Worm (Caenorhabditis elegans) whole organism, late embryonic: ENCODE results near the gene B0244.16.

ENCODE experiments used
- ama-1 ChIP-seq: fragments of 150-350 bp; optimal IDR thresholded peaks from 2 replicates; lab custom pipeline; 2014
- elt-4 ChIP-seq: sonication (generic microtip); optimal IDR thresholded peaks from 2 replicates; lab custom pipeline; 2016; ENCODE audit warnings: missing genetic modification characterization, missing compliant biosample characterization
- lim-6 ChIP-seq: sonication (generic microtip); optimal IDR thresholded peaks from 2 replicates; lab custom pipeline; 2016; ENCODE audit warnings: missing genetic modification characterization, missing compliant biosample characterization
- madf-2 ChIP-seq: sonication (generic microtip); optimal IDR thresholded peaks from 2 replicates; lab custom pipeline; 2017; ENCODE audit warnings: missing genetic modification characterization, missing compliant biosample characterization
- nhr-11 ChIP-seq: fragments of 150-350 bp; optimal IDR thresholded peaks from 2 replicates; lab custom pipeline; 2014; ENCODE audit warnings: missing biosample characterization, missing genetic modification characterization
- pag-3 ChIP-seq: sonication (generic microtip); optimal IDR thresholded peaks from 2 replicates; lab custom pipeline; 2016; ENCODE audit warnings: missing compliant biosample characterization, missing genetic modification characterization, borderline replicate concordance
- pha-4 ChIP-seq: fragments of 150-350 bp; optimal IDR thresholded peaks from 2 replicates; lab custom pipeline; 2018; ENCODE audit warnings: missing biosample characterization, missing genetic modification reagents, missing genetic modification characterization
- pqm-1 ChIP-seq: sonication (generic microtip); optimal IDR thresholded peaks from 2 replicates; lab custom pipeline; 2016; ENCODE audit warnings: missing genetic modification characterization, missing compliant biosample characterization
- tbx-7 ChIP-seq: sonication (generic microtip); optimal IDR thresholded peaks from 2 replicates; lab custom pipeline; 2016; ENCODE audit warnings: missing genotype, missing genetic modification characterization, missing compliant biosample characterization
- unc-3 ChIP-seq, 2 experiments: fragments of 200-800 bp in 1 of 2; sonication (Bioruptor generic) in 1 of 2; sonication (generic microtip) in 1 of 2; conservative IDR thresholded peaks in 1 of 2; optimal IDR thresholded peaks in 1 of 2; 2 replicates each; pipeline versions ENCODE4 v1.3.6 to Lab custom; 2016 to 2022; ENCODE audit warnings: missing compliant biosample characterization in 2 of 2, missing genetic modification characterization in 2 of 2, missing genetic modification reagents in 1 of 2
- unc-86 ChIP-seq: sonication (generic microtip); optimal IDR thresholded peaks from 2 replicates; lab custom pipeline; 2016; ENCODE audit warnings: missing genetic modification characterization, missing compliant biosample characterization

ce11 chrIII:5785273-5785929 is 44.6 kb downstream of the B0244.16 start, which contains the start of gene Y37B11A.3:
- TF ChIP-seq ama-1 (lab: Kevin White, UChicago): no peak
- TF ChIP-seq pag-3: no peak
- TF ChIP-seq elt-4 (tag; lab: Kevin White, UChicago): no peak
- TF ChIP-seq nhr-11 (tag; lab: Kevin White, UChicago): no peak
- TF ChIP-seq pqm-1 (tag; lab: Kevin White, UChicago): no peak
- TF ChIP-seq pha-4 (tag; lab: Kevin White, UChicago): no peak
- TF ChIP-seq madf-2 (tag; lab: Kevin White, UChicago): no peak
- TF ChIP-seq lim-6: no peak
- no peak for TF ChIP-seq unc-86 (tag; lab: Kevin White, UChicago)
- TF ChIP-seq tbx-7 (tag; lab: Kevin White, UChicago): no peak
- no peak for TF ChIP-seq unc-3 (GFP tag; conservative IDR thresholded peaks at IDR 0.05; lab: Robert Waterston, UW)
- no peak for TF ChIP-seq unc-3 (tag; optimal IDR thresholded peaks at IDR 0.05; lab: Kevin White, UChicago)
